Fruit fly (Drosophila melanogaster) whole organism, embryonic: ENCODE measurements around the gene Atx-1.

Experiments used
- Atf6 ChIP-seq: fragments of 200-800 bp; sonication (Bioruptor generic); IDR thresholded peaks from 2 replicates; pipeline ENCODE4 v1.3.6; 2022; ENCODE audit warnings: missing biosample characterization, missing genetic modification characterization
- BEAF-32 ChIP-seq: fragments of 200-800 bp; sonication (Bioruptor generic); optimal IDR thresholded peaks from 3 replicates; lab custom pipeline; 2017; ENCODE audit warnings: missing biosample characterization, missing genetic modification characterization, mild to moderate bottlenecking, moderate library complexity, missing genetic modification reagents
- BtbVII ChIP-seq: fragments of 200-800 bp; sonication (Bioruptor generic); optimal IDR thresholded peaks from 3 replicates; lab custom pipeline; 2017; ENCODE audit warnings: missing biosample characterization, mild to moderate bottlenecking, missing genetic modification characterization
- CG10267 ChIP-seq: fragments of 200-800 bp; sonication (Bioruptor generic); optimal IDR thresholded peaks from 2 replicates; lab custom pipeline; 2018; ENCODE audit warnings: missing biosample characterization, mild to moderate bottlenecking, missing genetic modification characterization, moderate library complexity
- CG12155 ChIP-seq: fragments of 200-800 bp; sonication (Bioruptor generic); optimal IDR thresholded peaks from 3 replicates; lab custom pipeline; 2016; ENCODE audit warnings: missing biosample characterization, missing genetic modification characterization
- CG12744 ChIP-seq: fragments of 200-800 bp; sonication (Bioruptor generic); optimal IDR thresholded peaks from 2 replicates; lab custom pipeline; 2016; ENCODE audit warnings: missing biosample characterization, missing genetic modification characterization
- CG15269 ChIP-seq: fragments of 200-800 bp; sonication (Bioruptor generic); optimal IDR thresholded peaks from 2 replicates; lab custom pipeline; 2018; ENCODE audit warnings: missing biosample characterization, mild to moderate bottlenecking, missing genetic modification characterization, moderate library complexity
- CG1529 ChIP-seq: fragments of 200-800 bp; sonication (Bioruptor generic); optimal IDR thresholded peaks from 3 replicates; lab custom pipeline; 2018; ENCODE audit warnings: missing biosample characterization, missing genetic modification characterization
- CG15479 ChIP-seq: fragments of 200-800 bp; sonication (Bioruptor generic); optimal IDR thresholded peaks from 3 replicates; lab custom pipeline; 2019; ENCODE audit warnings: missing biosample characterization, mild to moderate bottlenecking, missing genetic modification characterization, moderate library complexity
- CG16779 ChIP-seq: fragments of 200-800 bp; sonication (Bioruptor generic); IDR thresholded peaks from 2 replicates; pipeline ENCODE4 v1.3.6; 2022; ENCODE audit warnings: missing biosample characterization, missing genetic modification characterization
- CG17568 ChIP-seq: fragments of 200-800 bp; sonication (Bioruptor generic); optimal IDR thresholded peaks from 2 replicates; lab custom pipeline; 2018; ENCODE audit warnings: missing biosample characterization, mild to moderate bottlenecking, missing genetic modification characterization, moderate library complexity
- CG18476 ChIP-seq: fragments of 200-800 bp; sonication (Bioruptor generic); optimal IDR thresholded peaks from 2 replicates; lab custom pipeline; 2016; ENCODE audit warnings: missing biosample characterization, mild to moderate bottlenecking, missing genetic modification characterization
- CG3065 ChIP-seq: fragments of 200-800 bp; sonication (Bioruptor generic); optimal IDR thresholded peaks from 2 replicates; lab custom pipeline; 2016; ENCODE audit warnings: missing biosample characterization, missing genetic modification characterization
- CG43689 ChIP-seq: fragments of 200-800 bp; sonication (Bioruptor generic); IDR thresholded peaks from 2 replicates; pipeline ENCODE4 v1.3.6; 2022; ENCODE audit warnings: missing biosample characterization, missing genetic modification characterization
- CG4707 ChIP-seq: fragments of 200-800 bp; sonication (Bioruptor generic); optimal IDR thresholded peaks from 2 replicates; lab custom pipeline; 2018; ENCODE audit warnings: missing biosample characterization, mild to moderate bottlenecking, missing genetic modification characterization, moderate library complexity
- CG4820 ChIP-seq: fragments of 200-800 bp; sonication (Bioruptor generic); optimal IDR thresholded peaks from 3 replicates; lab custom pipeline; 2016; ENCODE audit warnings: missing biosample characterization, missing genetic modification characterization
- CG7556 ChIP-seq: fragments of 200-800 bp; sonication (Bioruptor generic); optimal IDR thresholded peaks from 2 replicates; lab custom pipeline; 2017; ENCODE audit warnings: missing biosample characterization, mild to moderate bottlenecking, missing genetic modification characterization
- CG8281 ChIP-seq: fragments of 200-800 bp; sonication (Bioruptor generic); optimal IDR thresholded peaks from 2 replicates; lab custom pipeline; 2018; ENCODE audit warnings: missing biosample characterization, mild to moderate bottlenecking, missing genetic modification characterization, moderate library complexity
- CG8765 ChIP-seq: fragments of 200-800 bp; sonication (Bioruptor generic); IDR thresholded peaks from 2 replicates; pipeline ENCODE4 v1.3.6; 2022; ENCODE audit warnings: missing biosample characterization, missing genetic modification characterization
- CG9609 ChIP-seq: fragments of 200-800 bp; sonication (Bioruptor generic); optimal IDR thresholded peaks from 3 replicates; lab custom pipeline; 2016; ENCODE audit warnings: missing biosample characterization, missing genetic modification characterization
- E2f2 ChIP-seq: fragments of 200-800 bp; sonication (Bioruptor generic); IDR thresholded peaks from 2 replicates; pipeline ENCODE4 v1.3.6; 2022; ENCODE audit warnings: missing biosample characterization, missing genetic modification characterization
- Ets97D ChIP-seq: fragments of 200-800 bp; sonication (Bioruptor generic); optimal IDR thresholded peaks from 3 replicates; lab custom pipeline; 2016; ENCODE audit warnings: missing biosample characterization, missing genetic modification characterization
- Gsc ChIP-seq: fragments of 200-800 bp; sonication (Bioruptor generic); IDR thresholded peaks from 2 replicates; pipeline ENCODE4 v1.3.6; 2022; ENCODE audit warnings: missing biosample characterization, missing genetic modification characterization
- Hey ChIP-seq: fragments of 200-800 bp; sonication (Bioruptor generic); optimal IDR thresholded peaks from 3 replicates; lab custom pipeline; 2018; ENCODE audit warnings: missing biosample characterization, mild to moderate bottlenecking, missing genetic modification characterization
- HmgD ChIP-seq: fragments of 200-800 bp; sonication (Bioruptor generic); optimal IDR thresholded peaks from 3 replicates; lab custom pipeline; 2016; ENCODE audit warnings: missing biosample characterization, missing genetic modification characterization
- Hmr ChIP-seq: fragments of 200-800 bp; sonication (Bioruptor generic); optimal IDR thresholded peaks from 3 replicates; lab custom pipeline; 2017; ENCODE audit warnings: mild to moderate bottlenecking, missing biosample characterization, missing genetic modification reagents, missing genetic modification characterization
- Lim3 ChIP-seq: fragments of 200-800 bp; sonication (Bioruptor generic); IDR thresholded peaks from 2 replicates; pipeline ENCODE4 v1.3.6; 2022; ENCODE audit warnings: missing biosample characterization, missing genetic modification characterization
- Neu2 ChIP-seq: fragments of 200-800 bp; sonication (Bioruptor generic); optimal IDR thresholded peaks from 3 replicates; lab custom pipeline; 2016; ENCODE audit warnings: missing biosample characterization, missing genetic modification characterization, borderline replicate concordance
- Oli ChIP-seq: fragments of 200-800 bp; sonication (Bioruptor generic); optimal IDR thresholded peaks from 2 replicates; lab custom pipeline; 2018; ENCODE audit warnings: missing biosample characterization, mild to moderate bottlenecking, missing genetic modification characterization, moderate library complexity
- Poxn ChIP-seq: fragments of 200-800 bp; sonication (Bioruptor generic); IDR thresholded peaks from 2 replicates; pipeline ENCODE4 v1.3.6; 2022; ENCODE audit warnings: missing biosample characterization, missing genetic modification characterization
- Rfx ChIP-seq: fragments of 200-800 bp; sonication (Bioruptor generic); IDR thresholded peaks from 2 replicates; pipeline ENCODE4 v1.3.6; 2022; ENCODE audit warnings: missing biosample characterization, missing genetic modification characterization
- Sox100B ChIP-seq: fragments of 200-800 bp; sonication (Bioruptor generic); optimal IDR thresholded peaks from 3 replicates; lab custom pipeline; 2018; ENCODE audit warnings: missing biosample characterization, mild to moderate bottlenecking, missing genetic modification characterization
- Ssrp ChIP-seq: fragments of 200-800 bp; sonication (Bioruptor generic); optimal IDR thresholded peaks from 2 replicates; lab custom pipeline; 2018; ENCODE audit warnings: missing biosample characterization, mild to moderate bottlenecking, missing genetic modification characterization, moderate library complexity
- TFAM ChIP-seq: fragments of 200-800 bp; sonication (Bioruptor generic); optimal IDR thresholded peaks from 2 replicates; lab custom pipeline; 2017; ENCODE audit warnings: missing biosample characterization, missing genetic modification characterization, inconsistent platforms
- crc ChIP-seq: fragments of 200-800 bp; sonication (Bioruptor generic); optimal IDR thresholded peaks from 2 replicates; lab custom pipeline; 2016; ENCODE audit warnings: missing biosample characterization, missing genetic modification characterization
- crp ChIP-seq, 2 experiments: fragments of 200-800 bp; sonication (Bioruptor generic); optimal IDR thresholded peaks; 2 replicates in 1 of 2; 3 replicates in 1 of 2; lab custom pipeline; 2017; ENCODE audit warnings: missing biosample characterization in 2 of 2, missing genetic modification characterization in 2 of 2, mild to moderate bottlenecking in 1 of 2, moderate library complexity in 1 of 2
- dmrt11E ChIP-seq: fragments of 200-800 bp; sonication (Bioruptor generic); optimal IDR thresholded peaks from 3 replicates; lab custom pipeline; 2018; ENCODE audit warnings: missing biosample characterization, mild to moderate bottlenecking, missing genetic modification characterization, moderate library complexity
- ewg ChIP-seq: fragments of 200-800 bp; sonication (Bioruptor generic); optimal IDR thresholded peaks from 3 replicates; lab custom pipeline; 2017; ENCODE audit warnings: mild to moderate bottlenecking, missing biosample characterization, missing genetic modification reagents, missing genetic modification characterization
- fd3F ChIP-seq: fragments of 200-800 bp; sonication (Bioruptor generic); optimal IDR thresholded peaks from 2 replicates; lab custom pipeline; 2018; ENCODE audit warnings: missing biosample characterization, mild to moderate bottlenecking, missing genetic modification characterization, moderate library complexity
- jing ChIP-seq: fragments of 200-800 bp; sonication (Bioruptor generic); optimal IDR thresholded peaks from 2 replicates; lab custom pipeline; 2018; ENCODE audit warnings: missing biosample characterization, mild to moderate bottlenecking, missing genetic modification characterization
- nerfin-2 ChIP-seq: fragments of 200-800 bp; sonication (Bioruptor generic); IDR thresholded peaks from 2 replicates; pipeline ENCODE4 v1.3.6; 2022; ENCODE audit warnings: missing biosample characterization, missing genetic modification characterization; ENCODE audit not compliant: partially characterized antibody
- pfk ChIP-seq: fragments of 200-800 bp; sonication (Bioruptor generic); optimal IDR thresholded peaks from 2 replicates; lab custom pipeline; 2018; ENCODE audit warnings: missing biosample characterization, mild to moderate bottlenecking, missing genetic modification characterization, moderate library complexity
- pum ChIP-seq: fragments of 200-800 bp; sonication (Bioruptor generic); optimal IDR thresholded peaks from 2 replicates; lab custom pipeline; 2016; ENCODE audit warnings: missing biosample characterization, missing genetic modification characterization
- rib ChIP-seq: fragments of 200-800 bp; sonication (Bioruptor generic); IDR thresholded peaks from 2 replicates; pipeline ENCODE4 v1.3.6; 2022; ENCODE audit warnings: missing biosample characterization, missing genetic modification characterization
- row ChIP-seq: fragments of 200-800 bp; sonication (Bioruptor generic); IDR thresholded peaks from 3 replicates; pipeline ENCODE4 v1.3.6; 2022; ENCODE audit warnings: missing biosample characterization, missing genetic modification characterization
- sqz ChIP-seq: fragments of 200-800 bp; sonication (Bioruptor generic); optimal IDR thresholded peaks from 3 replicates; lab custom pipeline; 2018; ENCODE audit warnings: missing biosample characterization, mild to moderate bottlenecking, missing genetic modification characterization
- sr ChIP-seq: fragments of 200-800 bp; sonication (Bioruptor generic); IDR thresholded peaks from 3 replicates; pipeline ENCODE4 v1.3.6; 2022; ENCODE audit warnings: missing biosample characterization, missing genetic modification characterization
- tll ChIP-seq, 2 experiments: fragments of 200-800 bp in 1 of 2; fragments of >200 bp in 1 of 2; sonication (Bioruptor generic) in 1 of 2; optimal IDR thresholded peaks; 2 replicates each; lab custom pipeline; 2017 to 2019; ENCODE audit warnings: missing biosample characterization in 2 of 2, missing genetic modification characterization in 2 of 2, mild to moderate bottlenecking in 1 of 2, moderate library complexity in 1 of 2
- yki ChIP-seq: fragments of >200 bp; optimal IDR thresholded peaks from 3 replicates; lab custom pipeline; 2018
- z ChIP-seq: fragments of 200-800 bp; sonication (Bioruptor generic); IDR thresholded peaks from 3 replicates; pipeline ENCODE4 v1.3.6; 2022; ENCODE audit warnings: missing biosample characterization, missing genetic modification characterization

Atx-1 gene

dm6 chrX:6795987-6796691 lies 26.9 kb upstream of the Atx-1 start (continued):
- peak; percentile 30 for TF ChIP-seq CG7556 (GFP tag; lab: Kevin White, UChicago)
- no peak for TF ChIP-seq fd3F (GFP tag; lab: Kevin White, UChicago)
- TF ChIP-seq CG16779 = no peak
- TF ChIP-seq ewg (GFP tag; lab: Kevin White, UChicago) = no peak
- no peak for TF ChIP-seq tll (GFP tag; optimal IDR thresholded peaks at IDR 0.05; lab: Kevin White, UChicago)
- no peak for TF ChIP-seq z
- peak; percentile 31 for TF ChIP-seq Sox100B
- TF ChIP-seq CG18476 (GFP tag; lab: Kevin White, UChicago) = no peak
- TF ChIP-seq CG8281 (tag; lab: Kevin White, UChicago) = no peak
- TF ChIP-seq pum = no peak
- no peak for TF ChIP-seq Gsc (GFP tag; lab: Robert Waterston, UW)
- TF ChIP-seq CG12744 (GFP tag; lab: Kevin White, UChicago) = no peak
- TF ChIP-seq CG4707 (GFP tag; lab: Kevin White, UChicago) = no peak
- TF ChIP-seq Poxn = no peak
- peak; percentile 80 for TF ChIP-seq sr (GFP tag; lab: Robert Waterston, UW)
- no peak for TF ChIP-seq CG12155 (GFP tag; lab: Kevin White, UChicago)
- TF ChIP-seq CG43689 (GFP tag; lab: Robert Waterston, UW) = no peak
- TF ChIP-seq jing (GFP tag; lab: Kevin White, UChicago) = no peak
- no peak for TF ChIP-seq rib (GFP tag; lab: Robert Waterston, UW)
- TF ChIP-seq CG3065 (GFP tag; lab: Kevin White, UChicago) = no peak
- TF ChIP-seq CG15479 (GFP tag; lab: Kevin White, UChicago) = no peak
- TF ChIP-seq Ets97D (GFP tag; lab: Kevin White, UChicago) = no peak
- no peak for TF ChIP-seq BtbVII (GFP tag; lab: Kevin White, UChicago)
- no peak for TF ChIP-seq Atf6 (GFP tag; lab: Robert Waterston, UW)
- no peak for TF ChIP-seq sqz (GFP tag; lab: Kevin White, UChicago)
- TF ChIP-seq E2f2 (GFP tag; lab: Robert Waterston, UW) = no peak
- TF ChIP-seq row = peak; percentile 37; the same call in 1 of the 3 replicates
- no peak for TF ChIP-seq CG17568 (GFP tag; lab: Kevin White, UChicago)
- peak; percentile 31 for TF ChIP-seq Rfx (GFP tag; lab: Robert Waterston, UW)
- TF ChIP-seq CG9609 (GFP tag; lab: Kevin White, UChicago) = peak; percentile 25
- TF ChIP-seq dmrt11E (tag; lab: Kevin White, UChicago) = no peak
- TF ChIP-seq Oli = peak; percentile 19
- TF ChIP-seq CG4820 (GFP tag; lab: Kevin White, UChicago) = no peak
- TF ChIP-seq Lim3 (GFP tag; lab: Robert Waterston, UW) = no peak
- TF ChIP-seq HmgD (GFP tag; lab: Kevin White, UChicago) = no peak
- no peak for TF ChIP-seq pfk
- TF ChIP-seq crp (GFP tag; optimal IDR thresholded peaks at IDR 0.05; lab: Kevin White, UChicago) = no peak
- TF ChIP-seq nerfin-2 (GFP tag; lab: Robert Waterston, UW) = no peak
- TF ChIP-seq CG10267 = no peak
- no peak for TF ChIP-seq yki (lab: Kevin White, UChicago)
- TF ChIP-seq BEAF-32 (GFP tag; lab: Kevin White, UChicago) = no peak
- TF ChIP-seq Hmr (GFP tag; lab: Kevin White, UChicago) = peak; percentile 0
- no peak for TF ChIP-seq TFAM
- TF ChIP-seq Ssrp (tag; lab: Kevin White, UChicago) = peak; percentile 4
- no peak for TF ChIP-seq CG8765 (GFP tag; lab: Robert Waterston, UW)
- TF ChIP-seq crc (GFP tag; lab: Kevin White, UChicago) = peak; percentile 10
- no peak for TF ChIP-seq Neu2
- TF ChIP-seq CG1529 = no peak
- TF ChIP-seq Hey (tag; lab: Kevin White, UChicago) = no peak
- TF ChIP-seq CG15269 (tag; lab: Kevin White, UChicago) = peak; percentile 18
